Worm (Caenorhabditis elegans) whole organism, midembryonic: ENCODE measurements around the gene phf-10.

Experiments used
- T22C8.4 ChIP-seq: fragments of 200-800 bp; sonication (Bioruptor generic); IDR thresholded peaks from 2 replicates; pipeline ENCODE4 v1.3.6; 2022; ENCODE audit warnings: missing genetic modification characterization, missing compliant biosample characterization
- cog-1 ChIP-seq: sonication (generic microtip); optimal IDR thresholded peaks from 2 replicates; lab custom pipeline; 2016; ENCODE audit warnings: missing genetic modification characterization, missing compliant biosample characterization
- flt-1 ChIP-seq: fragments of 200-800 bp; sonication (Bioruptor generic); IDR thresholded peaks from 2 replicates; pipeline ENCODE4 v1.3.6; 2022; ENCODE audit warnings: missing genetic modification characterization, missing compliant biosample characterization
- klf-2 ChIP-seq: fragments of 200-800 bp; sonication (Bioruptor generic); conservative IDR thresholded peaks from 2 replicates; pipeline ENCODE4 v1.3.6; 2022; ENCODE audit warnings: missing genetic modification reagents, missing genetic modification characterization, missing compliant biosample characterization
- med-1 ChIP-seq: sonication (generic microtip); optimal IDR thresholded peaks from 2 replicates; lab custom pipeline; 2017; ENCODE audit warnings: missing genetic modification characterization, mild to moderate bottlenecking, missing compliant biosample characterization, antibody characterized with exemption, missing genetic modification reagents; ENCODE audit not compliant: insufficient read depth
- ref-1 ChIP-seq: fragments of 200-800 bp; sonication (Bioruptor generic); conservative IDR thresholded peaks from 2 replicates; pipeline ENCODE4 v1.3.6; 2022; ENCODE audit warnings: missing genetic modification reagents, missing genetic modification characterization, missing compliant biosample characterization
- tab-1 ChIP-seq: fragments of 200-800 bp; sonication (Bioruptor generic); IDR thresholded peaks from 2 replicates; pipeline ENCODE4 v1.3.6; 2022; ENCODE audit warnings: missing genetic modification characterization, missing compliant biosample characterization
- ztf-23 ChIP-seq: fragments of 200-800 bp; sonication (Bioruptor generic); IDR thresholded peaks from 2 replicates; pipeline ENCODE4 v1.3.6; 2022; ENCODE audit warnings: missing genetic modification reagents, missing genetic modification characterization, missing compliant biosample characterization
- ztf-29 ChIP-seq: fragments of 200-800 bp; sonication (Bioruptor generic); IDR thresholded peaks from 2 replicates; pipeline ENCODE4 v1.3.6; 2022; ENCODE audit warnings: missing genetic modification reagents, missing genetic modification characterization, missing compliant biosample characterization

Gene phf-10

ce11 chrV:346005-346404 is 34.6 kb upstream of the phf-10 start:
- TF ChIP-seq cog-1 (tag; lab: Kevin White, UChicago) (no peak), klf-2 (GFP tag; lab: Robert Waterston, UW) (no peak)

ce11 chrV:343546-343945 is 32.2 kb upstream of the phf-10 start:
- TF ChIP-seq ztf-29, result no peak
- no peak for TF ChIP-seq tab-1 (GFP tag; lab: Robert Waterston, UW)
- TF ChIP-seq T22C8.4 (GFP tag; lab: Robert Waterston, UW), result no peak
- TF ChIP-seq ztf-23 (GFP tag; lab: Robert Waterston, UW), result no peak
- TF ChIP-seq flt-1 (GFP tag; lab: Robert Waterston, UW), result no peak
- no peak for TF ChIP-seq med-1 (GFP tag; lab: Kevin White, UChicago)
- no peak for TF ChIP-seq ref-1 (GFP tag; lab: Robert Waterston, UW)
- TF ChIP-seq cog-1 (tag; lab: Kevin White, UChicago), result no peak
- TF ChIP-seq klf-2 (GFP tag; lab: Robert Waterston, UW), result no peak

- TF ChIP-seq med-1 (GFP tag; lab: Kevin White, UChicago) (no peak), flt-1 (GFP tag; lab: Robert Waterston, UW) (no peak), ztf-23 (GFP tag; lab: Robert Waterston, UW) (no peak), tab-1 (GFP tag; lab: Robert Waterston, UW) (no peak), T22C8.4 (GFP tag; lab: Robert Waterston, UW) (no peak), ztf-29 (no peak), ref-1 (GFP tag; lab: Robert Waterston, UW) (no peak), klf-2 (GFP tag; lab: Robert Waterston, UW) (no peak), cog-1 (tag; lab: Kevin White, UChicago) (no peak)
Measured at ce11 chrV:343128-343527, 31.8 kb upstream of the phf-10 start, which contains the start of gene wago-10. Gene wago-10, plus strand, starts transcription at chrV:343428.

- TF ChIP-seq cog-1 (tag; lab: Kevin White, UChicago) (no peak), ztf-29 (no peak), T22C8.4 (GFP tag; lab: Robert Waterston, UW) (no peak), ref-1 (GFP tag; lab: Robert Waterston, UW) (no peak), klf-2 (GFP tag; lab: Robert Waterston, UW) (no peak), tab-1 (GFP tag; lab: Robert Waterston, UW) (no peak), med-1 (GFP tag; lab: Kevin White, UChicago) (no peak), ztf-23 (GFP tag; lab: Robert Waterston, UW) (no peak), flt-1 (GFP tag; lab: Robert Waterston, UW) (no peak)
Measured at ce11 chrV:342346-342745, 31.0 kb upstream of the phf-10 start.

- TF ChIP-seq ztf-29, result no peak
- TF ChIP-seq ztf-23 (GFP tag; lab: Robert Waterston, UW), result no peak
- TF ChIP-seq flt-1 (GFP tag; lab: Robert Waterston, UW), result no peak
- TF ChIP-seq ref-1 (GFP tag; lab: Robert Waterston, UW), result no peak
- no peak for TF ChIP-seq cog-1 (tag; lab: Kevin White, UChicago)
- no peak for TF ChIP-seq med-1 (GFP tag; lab: Kevin White, UChicago)
- no peak for TF ChIP-seq tab-1 (GFP tag; lab: Robert Waterston, UW)
- no peak for TF ChIP-seq klf-2 (GFP tag; lab: Robert Waterston, UW)
- no peak for TF ChIP-seq T22C8.4 (GFP tag; lab: Robert Waterston, UW)
Measured at ce11 chrV:336350-336749, 25.0 kb upstream of the phf-10 start, which contains the start of gene dmd-8. Gene dmd-8, minus strand, starts transcription at chrV:336450.

ce11 chrV:333713-334112 is 22.3 kb upstream of the phf-10 start:
- no peak for TF ChIP-seq ref-1 (GFP tag; lab: Robert Waterston, UW)
- TF ChIP-seq med-1 (GFP tag; lab: Kevin White, UChicago), result no peak
- TF ChIP-seq cog-1 (tag; lab: Kevin White, UChicago), result no peak
- TF ChIP-seq tab-1 (GFP tag; lab: Robert Waterston, UW), result no peak
- no peak for TF ChIP-seq ztf-23 (GFP tag; lab: Robert Waterston, UW)
- TF ChIP-seq T22C8.4 (GFP tag; lab: Robert Waterston, UW), result no peak
- TF ChIP-seq flt-1 (GFP tag; lab: Robert Waterston, UW), result no peak
- TF ChIP-seq ztf-29, result no peak
- TF ChIP-seq klf-2 (GFP tag; lab: Robert Waterston, UW), result no peak

ce11 chrV:332585-332984 is 21.2 kb upstream of the phf-10 start:
- no peak for TF ChIP-seq ref-1 (GFP tag; lab: Robert Waterston, UW)
- no peak for TF ChIP-seq med-1 (GFP tag; lab: Kevin White, UChicago)
- TF ChIP-seq ztf-29, result no peak
- no peak for TF ChIP-seq klf-2 (GFP tag; lab: Robert Waterston, UW)
- TF ChIP-seq tab-1 (GFP tag; lab: Robert Waterston, UW), result no peak
- TF ChIP-seq flt-1 (GFP tag; lab: Robert Waterston, UW), result no peak
- no peak for TF ChIP-seq ztf-23 (GFP tag; lab: Robert Waterston, UW)
- no peak for TF ChIP-seq cog-1 (tag; lab: Kevin White, UChicago)
- no peak for TF ChIP-seq T22C8.4 (GFP tag; lab: Robert Waterston, UW)

- TF ChIP-seq cog-1 (tag; lab: Kevin White, UChicago), result no peak
- no peak for TF ChIP-seq med-1 (GFP tag; lab: Kevin White, UChicago)
- TF ChIP-seq flt-1 (GFP tag; lab: Robert Waterston, UW), result no peak
- TF ChIP-seq klf-2 (GFP tag; lab: Robert Waterston, UW), result no peak
- no peak for TF ChIP-seq tab-1 (GFP tag; lab: Robert Waterston, UW)
- TF ChIP-seq ref-1 (GFP tag; lab: Robert Waterston, UW), result no peak
Measured at ce11 chrV:331245-331644, 19.9 kb upstream of the phf-10 start.

ce11 chrV:330625-331024 is 19.3 kb upstream of the phf-10 start, which contains the start of gene abt-4:
Gene abt-4, minus strand, starts transcription at chrV:330725.
- TF ChIP-seq klf-2 (GFP tag; lab: Robert Waterston, UW) (no peak), T22C8.4 (GFP tag; lab: Robert Waterston, UW) (no peak), ztf-23 (GFP tag; lab: Robert Waterston, UW) (no peak), ztf-29 (no peak), tab-1 (GFP tag; lab: Robert Waterston, UW) (no peak)
